Worm (Caenorhabditis elegans): ENCODE results near the gene B0273.115.

DNA sequence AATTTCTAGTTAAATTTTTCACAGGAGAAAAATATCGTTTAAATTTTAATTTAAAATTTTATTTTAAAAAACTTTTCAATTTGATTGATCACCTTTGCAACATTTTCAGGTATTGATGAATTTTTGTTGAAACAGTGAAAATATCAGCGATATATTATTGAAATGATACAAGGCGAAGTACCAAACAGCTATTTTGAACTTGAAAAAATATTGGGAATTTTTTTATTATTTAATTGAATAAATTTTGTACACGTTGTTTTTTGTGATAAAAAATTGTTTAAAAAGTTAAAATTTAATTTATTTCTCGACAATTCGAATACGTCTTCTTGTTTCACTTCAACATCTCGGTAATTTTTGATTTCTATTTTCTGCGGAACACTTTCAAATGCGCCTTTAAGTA lies 2.7 kb upstream of the B0273.115 start, which contains the start of gene B0273.1:
- TF ChIP-seq mdl-1 (tag; optimal IDR thresholded peaks at IDR 0.05) (no peak), sem-4 (tag; optimal IDR thresholded peaks at IDR 0.05) (no peak), nhr-237 (tag; optimal IDR thresholded peaks at IDR 0.05) (no peak), ceh-82 (tag; optimal IDR thresholded peaks at IDR 0.05) (no peak), skn-1 (tag; optimal IDR thresholded peaks at IDR 0.05) (no peak), lin-13 (GFP tag; optimal IDR thresholded peaks at IDR 0.05) (no peak), nhr-21 (tag; optimal IDR thresholded peaks at IDR 0.05) (no peak), snpc-4 (tag; optimal IDR thresholded peaks at IDR 0.05) (no peak), unc-39 (tag; optimal IDR thresholded peaks at IDR 0.05) (no peak), fos-1 (tag; optimal IDR thresholded peaks at IDR 0.05) (no peak), crh-2 (tag; optimal IDR thresholded peaks at IDR 0.05) (no peak)
